Worm (Caenorhabditis elegans): ENCODE results near the gene mfsd-8.

DNA sequence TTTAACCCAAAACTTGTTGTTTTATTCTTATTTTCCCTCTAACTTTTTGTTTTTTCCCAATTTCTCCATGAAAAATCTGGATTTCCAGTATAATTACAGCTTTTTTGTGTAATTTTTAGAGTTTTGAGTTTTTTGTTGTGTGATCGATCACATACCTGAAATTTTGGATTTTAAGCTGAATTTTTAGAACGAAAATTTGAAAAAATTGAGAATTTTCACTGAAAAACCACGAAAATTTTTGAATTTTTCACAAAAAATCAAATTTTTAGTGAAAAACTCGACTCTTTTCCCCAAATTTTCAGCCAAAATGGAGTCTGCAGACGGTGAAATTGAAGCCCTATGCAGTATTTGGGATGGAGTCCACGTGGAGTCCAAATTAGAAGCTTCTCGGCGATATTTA is 15.0 kb downstream of the mfsd-8 start, which contains the start of gene Y53G8AR.5:
- no peak for TF ChIP-seq dao-5 (tag; optimal IDR thresholded peaks at IDR 0.05)
- no peak for TF ChIP-seq him-1 (tag; optimal IDR thresholded peaks at IDR 0.05)
- no peak for TF ChIP-seq W03F9.2 (tag; optimal IDR thresholded peaks at IDR 0.05)

Data from whole organism, L4/young adult.